Worm (Caenorhabditis elegans) whole organism, L4/young adult: ENCODE measurements around the gene C36C9.12.

Experiments
- W03F9.2 ChIP-seq: fragments of 150-350 bp; optimal IDR thresholded peaks from 2 replicates; lab custom pipeline; 2014; ENCODE audit warnings: missing biosample characterization, missing genetic modification characterization
- him-1 ChIP-seq: sonication (generic microtip); optimal IDR thresholded peaks from 2 replicates; lab custom pipeline; 2016; ENCODE audit warnings: missing genotype, missing genetic modification reagents, missing genetic modification characterization, missing compliant biosample characterization

DNA sequence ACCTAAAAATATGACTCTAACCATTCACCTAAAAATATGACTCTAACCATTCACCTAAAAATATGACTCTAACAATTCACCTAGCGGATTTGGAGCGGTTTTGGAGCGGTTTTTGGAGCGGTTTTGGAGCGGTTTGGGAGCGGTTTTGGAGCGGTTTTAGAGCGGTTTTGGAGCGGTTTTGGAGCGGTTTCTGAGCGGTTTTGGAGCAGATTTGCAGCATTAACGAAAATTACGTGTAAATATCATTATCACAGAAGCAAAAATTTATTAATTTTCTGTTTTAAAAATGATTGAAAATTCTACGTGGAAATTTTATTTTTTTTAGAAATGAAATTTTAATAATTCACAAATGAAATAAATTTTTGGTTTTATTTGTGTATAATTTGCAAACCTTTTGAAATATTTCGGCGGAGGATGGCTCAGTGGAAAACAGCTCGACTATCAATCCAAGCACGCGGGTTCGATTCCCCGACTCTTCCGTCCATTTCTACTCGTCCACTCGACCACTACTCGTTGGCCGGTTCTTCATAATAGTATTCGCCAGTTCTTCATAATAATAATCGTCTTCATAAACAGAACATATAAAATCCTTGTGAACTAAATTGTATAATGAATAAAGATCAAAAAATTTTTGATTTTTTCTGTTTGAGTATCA lies 46.3 kb downstream of the C36C9.12 start:
- TF ChIP-seq W03F9.2 (tag; lab: Kevin White, UChicago) (no peak), him-1 (tag; lab: Kevin White, UChicago) (no peak)
